Worm (Caenorhabditis elegans) whole organism, young adult: ENCODE data around the gene fubl-2.

Source experiments
- B0019.2 ChIP-seq: fragments of 200-800 bp; sonication (Bioruptor generic); conservative IDR thresholded peaks from 2 replicates; pipeline ENCODE4 v1.3.6; 2022; ENCODE audit warnings: missing genetic modification reagents, missing genetic modification characterization, missing compliant biosample characterization
- B0336.3 ChIP-seq: fragments of 200-800 bp; sonication (Bioruptor generic); IDR thresholded peaks from 2 replicates; pipeline ENCODE4 v1.3.6; 2022; ENCODE audit warnings: missing genetic modification characterization, missing compliant biosample characterization
- D2030.7 ChIP-seq: fragments of 200-800 bp; sonication (Bioruptor generic); IDR thresholded peaks from 2 replicates; pipeline ENCODE4 v1.3.6; 2022; ENCODE audit warnings: missing genetic modification reagents, missing genetic modification characterization, missing compliant biosample characterization
- F23B12.7 ChIP-seq: sonication (generic microtip); optimal IDR thresholded peaks from 2 replicates; lab custom pipeline; 2017; ENCODE audit warnings: missing genetic modification characterization, mild to moderate bottlenecking, missing compliant biosample characterization, antibody characterized with exemption, moderate library complexity; ENCODE audit not compliant: insufficient read depth
- F39B2.1 ChIP-seq: fragments of 200-800 bp; sonication (Bioruptor generic); IDR thresholded peaks from 2 replicates; pipeline ENCODE4 v1.3.6; 2022; ENCODE audit warnings: missing genetic modification reagents, missing genetic modification characterization, missing compliant biosample characterization
- F49E8.2 ChIP-seq: sonication (generic microtip); optimal IDR thresholded peaks from 3 replicates; lab custom pipeline; 2017; ENCODE audit warnings: missing genetic modification characterization, mild to moderate bottlenecking, missing compliant biosample characterization, antibody characterized with exemption, moderate library complexity; ENCODE audit not compliant: insufficient read depth
- F52B5.7 ChIP-seq: sonication (generic microtip); optimal IDR thresholded peaks from 2 replicates; lab custom pipeline; 2016; ENCODE audit warnings: mild to moderate bottlenecking, missing genetic modification characterization, missing compliant biosample characterization
- T26A5.8 ChIP-seq: sonication (generic microtip); optimal IDR thresholded peaks from 2 replicates; lab custom pipeline; 2016; ENCODE audit warnings: missing genetic modification characterization, missing compliant biosample characterization
- Y53F4B.3 ChIP-seq: fragments of 200-800 bp; sonication (Bioruptor generic); IDR thresholded peaks from 2 replicates; pipeline ENCODE4 v1.3.6; 2022; ENCODE audit warnings: missing genetic modification reagents, missing genetic modification characterization, missing compliant biosample characterization
- Y79H2A.3 ChIP-seq: fragments of 200-800 bp; sonication (Bioruptor generic); conservative IDR thresholded peaks from 2 replicates; pipeline ENCODE4 v1.3.6; 2022; ENCODE audit warnings: missing genetic modification reagents, missing genetic modification characterization, missing compliant biosample characterization
- Y95B8A.8 ChIP-seq: fragments of 200-800 bp; sonication (Bioruptor generic); IDR thresholded peaks from 2 replicates; pipeline ENCODE4 v1.3.6; 2022; ENCODE audit warnings: missing genetic modification reagents, missing genetic modification characterization, missing compliant biosample characterization
- ZK185.1 ChIP-seq: sonication (generic microtip); optimal IDR thresholded peaks from 2 replicates; lab custom pipeline; 2016; ENCODE audit warnings: mild to moderate bottlenecking, missing genetic modification characterization, missing compliant biosample characterization; ENCODE audit not compliant: poor library complexity, severe bottlenecking
- aptf-2 ChIP-seq: fragments of 200-800 bp; sonication (Bioruptor generic); conservative IDR thresholded peaks from 2 replicates; pipeline ENCODE4 v1.3.6; 2022; ENCODE audit warnings: missing genetic modification reagents, missing genetic modification characterization, missing compliant biosample characterization
- atf-7 ChIP-seq: sonication (generic microtip); optimal IDR thresholded peaks from 2 replicates; lab custom pipeline; 2017; ENCODE audit warnings: mild to moderate bottlenecking, missing genetic modification characterization, missing compliant biosample characterization
- ccch-3 ChIP-seq: fragments of 200-800 bp; sonication (Bioruptor generic); optimal IDR thresholded peaks from 2 replicates; lab custom pipeline; 2018; ENCODE audit warnings: mild to moderate bottlenecking, missing genetic modification characterization, missing compliant biosample characterization
- cebp-1 ChIP-seq, 2 experiments: fragments of 200-800 bp in 1 of 2; sonication (Bioruptor generic) in 1 of 2; sonication (generic microtip) in 1 of 2; IDR thresholded peaks in 1 of 2; optimal IDR thresholded peaks in 1 of 2; 2 replicates each; pipeline versions ENCODE4 v1.3.6 to Lab custom; 2017 to 2022; ENCODE audit warnings: missing compliant biosample characterization in 2 of 2, missing genetic modification characterization in 2 of 2, mild to moderate bottlenecking in 1 of 2, missing genetic modification reagents in 1 of 2, moderate library complexity in 1 of 2
- ceh-27 ChIP-seq: fragments of 200-800 bp; sonication (Bioruptor generic); optimal IDR thresholded peaks from 2 replicates; lab custom pipeline; 2018; ENCODE audit warnings: mild to moderate bottlenecking, missing genetic modification characterization, moderate library complexity, missing compliant biosample characterization
- ceh-58 ChIP-seq: fragments of 200-800 bp; sonication (Bioruptor generic); IDR thresholded peaks from 2 replicates; pipeline ENCODE4 v1.3.6; 2022; ENCODE audit warnings: missing genetic modification characterization, missing compliant biosample characterization
- ceh-91 ChIP-seq: fragments of 200-800 bp; sonication (Bioruptor generic); IDR thresholded peaks from 2 replicates; pipeline ENCODE4 v1.3.6; 2022; ENCODE audit warnings: missing genetic modification reagents, missing genetic modification characterization, missing compliant biosample characterization
- chd-7 ChIP-seq: sonication (generic microtip); optimal IDR thresholded peaks from 2 replicates; lab custom pipeline; 2016; ENCODE audit warnings: mild to moderate bottlenecking, missing genetic modification characterization, moderate library complexity, missing compliant biosample characterization
- dpl-1 ChIP-seq: fragments of 150-350 bp; optimal IDR thresholded peaks from 2 replicates; lab custom pipeline; 2014; ENCODE audit warnings: missing biosample characterization, missing genetic modification reagents, missing genetic modification characterization
- ekl-4 ChIP-seq: fragments of 200-800 bp; sonication (Bioruptor generic); IDR thresholded peaks from 2 replicates; pipeline ENCODE4 v1.3.6; 2022; ENCODE audit warnings: missing genetic modification reagents, missing genetic modification characterization, missing compliant biosample characterization
- fkh-3 ChIP-seq: sonication (generic microtip); optimal IDR thresholded peaks from 2 replicates; lab custom pipeline; 2016; ENCODE audit warnings: mild to moderate bottlenecking, missing genetic modification characterization, missing compliant biosample characterization
- hlh-12 ChIP-seq: sonication (generic microtip); optimal IDR thresholded peaks from 2 replicates; lab custom pipeline; 2016; ENCODE audit warnings: missing genetic modification characterization, missing compliant biosample characterization
- hlh-26 ChIP-seq: fragments of 200-800 bp; sonication (Bioruptor generic); conservative IDR thresholded peaks from 2 replicates; pipeline ENCODE4 v1.3.6; 2022; ENCODE audit warnings: missing genetic modification reagents, missing genetic modification characterization, missing compliant biosample characterization
- hrde-1 ChIP-seq: sonication (generic microtip); optimal IDR thresholded peaks from 2 replicates; lab custom pipeline; 2016; ENCODE audit warnings: missing genetic modification characterization, mild to moderate bottlenecking, missing compliant biosample characterization, moderate library complexity, missing genotype, missing genetic modification reagents, borderline replicate concordance
- hsf-1 ChIP-seq: fragments of 200-800 bp; sonication (Bioruptor generic); IDR thresholded peaks from 2 replicates; pipeline ENCODE4 v1.3.6; 2022; ENCODE audit warnings: missing genetic modification reagents, missing genetic modification characterization, missing compliant biosample characterization
- let-526 ChIP-seq: fragments of 200-800 bp; sonication (Bioruptor generic); IDR thresholded peaks from 2 replicates; pipeline ENCODE4 v1.3.6; 2022; ENCODE audit warnings: missing genetic modification reagents, missing genetic modification characterization, missing compliant biosample characterization
- lin-35 ChIP-seq, 3 experiments: fragments of 150-350 bp in 2 of 3; sonication (generic microtip) in 1 of 3; optimal IDR thresholded peaks; 2 replicates each; lab custom pipeline; 2014 to 2018; ENCODE audit warnings: missing biosample characterization in 3 of 3, missing genetic modification characterization in 3 of 3, missing genetic modification reagents in 3 of 3
- lin-40 ChIP-seq: sonication (generic microtip); optimal IDR thresholded peaks from 2 replicates; lab custom pipeline; 2016; ENCODE audit warnings: missing genetic modification characterization, mild to moderate bottlenecking, missing compliant biosample characterization, missing genotype, missing genetic modification reagents
- lir-1 ChIP-seq: fragments of 200-800 bp; sonication (Bioruptor generic); conservative IDR thresholded peaks from 2 replicates; pipeline ENCODE4 v1.3.6; 2022; ENCODE audit warnings: missing genetic modification reagents, missing genetic modification characterization, missing compliant biosample characterization
- madf-3 ChIP-seq: fragments of 200-800 bp; sonication (Bioruptor generic); IDR thresholded peaks from 2 replicates; pipeline ENCODE4 v1.3.6; 2022; ENCODE audit warnings: missing genetic modification reagents, missing genetic modification characterization, missing compliant biosample characterization
- mcd-1 ChIP-seq: fragments of 200-800 bp; sonication (Bioruptor generic); IDR thresholded peaks from 2 replicates; pipeline ENCODE4 v1.3.6; 2022; ENCODE audit warnings: missing genetic modification reagents, missing genetic modification characterization, missing compliant biosample characterization
- mxl-1 ChIP-seq: sonication (generic microtip); optimal IDR thresholded peaks from 2 replicates; lab custom pipeline; 2016; ENCODE audit warnings: missing genetic modification characterization, missing compliant biosample characterization
- nfyb-1 ChIP-seq: fragments of 200-800 bp; sonication (Bioruptor generic); IDR thresholded peaks from 2 replicates; pipeline ENCODE4 v1.3.6; 2022; ENCODE audit warnings: missing genetic modification reagents, missing genetic modification characterization, missing compliant biosample characterization
- nhr-120 ChIP-seq: fragments of 200-800 bp; sonication (Bioruptor generic); IDR thresholded peaks from 2 replicates; pipeline ENCODE4 v1.3.6; 2022; ENCODE audit warnings: missing genetic modification characterization, missing compliant biosample characterization
- nhr-179 ChIP-seq: sonication (generic microtip); optimal IDR thresholded peaks from 2 replicates; lab custom pipeline; 2016; ENCODE audit warnings: mild to moderate bottlenecking, missing genetic modification characterization, missing compliant biosample characterization
- nhr-80 ChIP-seq: sonication (generic microtip); optimal IDR thresholded peaks from 2 replicates; lab custom pipeline; 2016; ENCODE audit warnings: missing genetic modification characterization, missing compliant biosample characterization
- pbrm-1 ChIP-seq: fragments of 200-800 bp; sonication (Bioruptor generic); IDR thresholded peaks from 2 replicates; pipeline ENCODE4 v1.3.6; 2022; ENCODE audit warnings: missing genetic modification reagents, missing genetic modification characterization, missing compliant biosample characterization
- rcor-1 ChIP-seq: fragments of 200-800 bp; sonication (Bioruptor generic); IDR thresholded peaks from 2 replicates; pipeline ENCODE4 v1.3.6; 2022; ENCODE audit warnings: missing genetic modification reagents, missing genetic modification characterization, missing compliant biosample characterization
- repo-1 ChIP-seq: sonication (generic microtip); optimal IDR thresholded peaks from 2 replicates; lab custom pipeline; 2017; ENCODE audit warnings: mild to moderate bottlenecking, missing genetic modification characterization, missing compliant biosample characterization
- sea-2 ChIP-seq: fragments of 200-800 bp; sonication (Bioruptor generic); IDR thresholded peaks from 2 replicates; pipeline ENCODE4 v1.3.6; 2022; ENCODE audit warnings: missing genetic modification characterization, missing compliant biosample characterization
- xnd-1 ChIP-seq: sonication (generic microtip); optimal IDR thresholded peaks from 2 replicates; lab custom pipeline; 2016; ENCODE audit warnings: missing genotype, missing genetic modification reagents, missing genetic modification characterization, missing compliant biosample characterization
- ztf-28 ChIP-seq: fragments of 200-800 bp; sonication (Bioruptor generic); IDR thresholded peaks from 2 replicates; pipeline ENCODE4 v1.3.6; 2022; ENCODE audit warnings: missing genetic modification reagents, missing genetic modification characterization, missing compliant biosample characterization
- ztf-6 ChIP-seq: fragments of 200-800 bp; sonication (Bioruptor generic); IDR thresholded peaks from 2 replicates; pipeline ENCODE4 v1.3.6; 2022; ENCODE audit warnings: missing genetic modification reagents, missing genetic modification characterization, missing compliant biosample characterization

fubl-2 gene

ce11 chrIII:7067385-7067896, 20.1 kb downstream of the fubl-2 start, which contains the start of gene ger-1 (continued):
- TF ChIP-seq lin-35 (GFP tag; optimal IDR thresholded peaks at IDR 0.05; lab: Kevin White, UChicago) (no peak), sea-2 (GFP tag; lab: Robert Waterston, UW) (no peak), pbrm-1 (GFP tag; lab: Robert Waterston, UW) (no peak), repo-1 (no peak), B0019.2 (GFP tag; lab: Robert Waterston, UW) (no peak), hlh-12 (tag; lab: Kevin White, UChicago) (no peak), nhr-120 (GFP tag; lab: Robert Waterston, UW) (no peak), F52B5.7 (tag; lab: Kevin White, UChicago) (no peak), F23B12.7 (tag; lab: Kevin White, UChicago) (no peak), ceh-58 (GFP tag; lab: Robert Waterston, UW) (no peak), Y53F4B.3 (GFP tag; lab: Robert Waterston, UW) (no peak), cebp-1 (GFP tag; IDR thresholded peaks at IDR 0.05; lab: Robert Waterston, UW) (no peak), cebp-1 (tag; optimal IDR thresholded peaks at IDR 0.05; lab: Kevin White, UChicago) (no peak), D2030.7 (no peak), hsf-1 (GFP tag; lab: Robert Waterston, UW) (0 out of 2 replicates have a peak, but pooled peaks have one; percentile 48)

- TF ChIP-seq ZK185.1 (tag; lab: Kevin White, UChicago) (no peak), ztf-28 (GFP tag; lab: Robert Waterston, UW) (no peak), xnd-1 (tag; lab: Kevin White, UChicago) (no peak), nhr-80 (no peak), Y79H2A.3 (GFP tag; lab: Robert Waterston, UW) (no peak), fkh-3 (tag; lab: Kevin White, UChicago) (no peak), T26A5.8 (tag; lab: Kevin White, UChicago) (no peak), chd-7 (no peak), ekl-4 (no peak), ceh-91 (no peak)
These were observed 23.4 kb downstream of the fubl-2 start, which contains the start of gene R01H2.4 for ce11 chrIII:7064185-7064584. Gene R01H2.4 (minus strand): TSS chrIII:7064285.

- TF ChIP-seq nhr-179 (tag; lab: Kevin White, UChicago) (no peak), Y79H2A.3 (GFP tag; lab: Robert Waterston, UW) (no peak), aptf-2 (GFP tag; lab: Robert Waterston, UW) (no peak), ztf-6 (no peak), lir-1 (no peak), hrde-1 (tag; lab: Kevin White, UChicago) (no peak), nfyb-1 (GFP tag; lab: Robert Waterston, UW) (no peak), B0336.3 (GFP tag; lab: Robert Waterston, UW) (no peak), mcd-1 (GFP tag; lab: Robert Waterston, UW) (no peak)
These were observed 24.5 kb downstream of the fubl-2 start for ce11 chrIII:7063061-7063460.

ce11 chrIII:7062580-7062979, 25.0 kb downstream of the fubl-2 start, which contains the start of gene R01H2.1:
Gene R01H2.1 (plus strand): TSS chrIII:7062880.
- TF ChIP-seq dpl-1: no peak
- TF ChIP-seq nhr-179 (tag; lab: Kevin White, UChicago): no peak
- TF ChIP-seq hlh-12 (tag; lab: Kevin White, UChicago): no peak
- TF ChIP-seq hlh-26 (GFP tag; lab: Robert Waterston, UW): no peak
- no peak for TF ChIP-seq mxl-1 (tag; lab: Kevin White, UChicago)
- no peak for TF ChIP-seq ccch-3
- no peak for TF ChIP-seq rcor-1 (GFP tag; lab: Robert Waterston, UW)
- TF ChIP-seq Y95B8A.8 (GFP tag; lab: Robert Waterston, UW): no peak
- no peak for TF ChIP-seq lin-40 (tag; lab: Kevin White, UChicago)
- no peak for TF ChIP-seq ceh-27 (GFP tag; lab: Kevin White, UChicago)
- TF ChIP-seq F39B2.1: no peak
- TF ChIP-seq F49E8.2: no peak
- TF ChIP-seq let-526 (GFP tag; lab: Robert Waterston, UW): no peak
- TF ChIP-seq madf-3 (GFP tag; lab: Robert Waterston, UW): no peak
- no peak for TF ChIP-seq atf-7 (tag; lab: Kevin White, UChicago)
